Worm (Caenorhabditis elegans) whole organism, L4 larva: ENCODE measurements around the gene C04G6.2.
A peak's percentile ranks its signal among the peaks of the same experiment; 100 is the strongest.

Experiments
- D1046.2 ChIP-seq: fragments of 200-800 bp; sonication (Bioruptor generic); IDR thresholded peaks from 2 replicates; pipeline ENCODE4 v1.3.6; 2022; ENCODE audit warnings: missing genetic modification characterization, missing compliant biosample characterization
- ama-1 ChIP-seq: fragments of 150-350 bp; optimal IDR thresholded peaks from 2 replicates; lab custom pipeline; 2014; ENCODE audit warnings: inconsistent platforms, mixed read lengths
- dpl-1 ChIP-seq: fragments of 150-350 bp; optimal IDR thresholded peaks from 2 replicates; lab custom pipeline; 2014; ENCODE audit warnings: missing biosample characterization, missing genetic modification reagents, missing genetic modification characterization
- gei-8 ChIP-seq: fragments of 200-800 bp; sonication (Bioruptor generic); optimal IDR thresholded peaks from 2 replicates; lab custom pipeline; 2018; ENCODE audit warnings: mild to moderate bottlenecking, missing genetic modification characterization, missing compliant biosample characterization
- jun-1 ChIP-seq: fragments of 150-350 bp; optimal IDR thresholded peaks from 2 replicates; lab custom pipeline; 2014; ENCODE audit warnings: missing biosample characterization, missing genetic modification reagents, missing genetic modification characterization
- mdl-1 ChIP-seq, 2 experiments: fragments of 150-350 bp in 1 of 2; sonication (generic microtip) in 1 of 2; optimal IDR thresholded peaks; 2 replicates each; lab custom pipeline; 2014 to 2017; ENCODE audit warnings: missing biosample characterization in 2 of 2, missing genetic modification characterization in 2 of 2
- nhr-48 ChIP-seq: sonication (generic microtip); optimal IDR thresholded peaks from 2 replicates; lab custom pipeline; 2016; ENCODE audit warnings: mild to moderate bottlenecking, missing genetic modification characterization, missing compliant biosample characterization
- nhr-77 ChIP-seq: fragments of 150-350 bp; optimal IDR thresholded peaks from 2 replicates; lab custom pipeline; 2014; ENCODE audit warnings: missing biosample characterization, missing genetic modification characterization
- pqm-1 ChIP-seq: sonication (generic microtip); optimal IDR thresholded peaks from 2 replicates; lab custom pipeline; 2017; ENCODE audit warnings: missing biosample characterization, missing genetic modification characterization
- snpc-4 ChIP-seq: fragments of 150-350 bp; optimal IDR thresholded peaks from 2 replicates; lab custom pipeline; 2014; ENCODE audit warnings: missing biosample characterization, missing genetic modification characterization
- unc-130 ChIP-seq: sonication (generic microtip); optimal IDR thresholded peaks from 2 replicates; lab custom pipeline; 2016; ENCODE audit warnings: missing genetic modification reagents, missing genetic modification characterization, missing compliant biosample characterization
- unc-39 ChIP-seq: sonication (generic microtip); optimal IDR thresholded peaks from 2 replicates; lab custom pipeline; 2017; ENCODE audit warnings: missing biosample characterization, missing genetic modification characterization
- zag-1 ChIP-seq: fragments of 150-350 bp; optimal IDR thresholded peaks from 2 replicates; lab custom pipeline; 2014; ENCODE audit warnings: missing biosample characterization, missing genetic modification characterization
- zfp-2 ChIP-seq: sonication (generic microtip); optimal IDR thresholded peaks from 2 replicates; lab custom pipeline; 2016; ENCODE audit warnings: mild to moderate bottlenecking, missing genetic modification characterization, missing compliant biosample characterization

DNA sequence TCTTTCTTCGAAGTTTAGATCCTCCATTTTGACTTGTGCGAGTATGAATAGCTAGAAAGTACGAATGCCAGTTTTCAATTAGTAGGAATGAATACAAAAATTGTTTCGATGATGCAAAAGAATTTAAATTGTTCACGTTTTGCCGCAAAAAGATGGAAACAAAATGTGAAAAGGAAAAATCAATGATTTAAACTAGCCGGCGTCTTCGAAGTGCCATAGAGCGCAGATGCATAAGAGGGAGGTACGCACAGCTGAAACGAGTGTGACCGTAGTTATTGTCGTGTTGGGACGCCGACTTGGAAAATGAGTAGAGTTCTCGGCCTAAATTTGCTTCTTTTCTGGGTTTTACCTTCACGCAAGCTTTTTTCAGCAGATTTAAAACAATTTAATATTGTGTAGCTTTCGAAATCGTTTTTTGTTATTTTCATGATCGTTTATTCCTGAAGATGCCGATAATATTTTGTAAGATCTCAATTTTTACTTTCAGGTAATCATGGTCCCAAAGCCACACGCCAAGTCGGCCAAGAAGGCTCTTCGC is 37.8 kb upstream of the C04G6.2 start, which contains the start of the genes ify-1 and rpl-22:
- TF ChIP-seq zfp-2 (tag; lab: Kevin White, UChicago) (peak; percentile 57), nhr-48 (tag; lab: Kevin White, UChicago) (peak; percentile 43), dpl-1 (GFP tag; lab: Kevin White, UChicago) (peak; percentile 94), nhr-77 (peak; percentile 96), pqm-1 (tag; lab: Kevin White, UChicago) (peak; percentile 14), mdl-1 (tag; optimal IDR thresholded peaks at IDR 0.05; lab: Kevin White, UChicago) (peak in 1 of 2 experiments; percentile 53), gei-8 (no peak), unc-130 (GFP tag; lab: Kevin White, UChicago) (peak; percentile 81), jun-1 (tag; lab: Kevin White, UChicago) (peak; percentile 69), unc-39 (tag; lab: Kevin White, UChicago) (no peak), zag-1 (peak; percentile 42), snpc-4 (tag; lab: Kevin White, UChicago) (peak; percentile 51), D1046.2 (GFP tag; lab: Robert Waterston, UW) (peak; percentile 100), ama-1 (lab: Kevin White, UChicago) (peak; percentile 75)
